Fruit fly (Drosophila melanogaster) whole organism, embryonic: ENCODE results near the gene Sec5.
A peak's percentile ranks its signal among the peaks of the same experiment; 100 is the strongest.

ENCODE experiments used
- Bdp1 ChIP-seq: fragments of 200-800 bp; sonication (Bioruptor generic); optimal IDR thresholded peaks from 3 replicates; lab custom pipeline; 2016; ENCODE audit warnings: missing biosample characterization, missing genetic modification characterization
- Blimp-1 ChIP-seq: fragments of 200-800 bp; sonication (Bioruptor generic); optimal IDR thresholded peaks from 3 replicates; lab custom pipeline; 2018; ENCODE audit warnings: missing biosample characterization, missing genetic modification characterization, mild to moderate bottlenecking, moderate library complexity, missing genetic modification reagents
- CG10147 ChIP-seq: fragments of 200-800 bp; sonication (Bioruptor generic); optimal IDR thresholded peaks from 2 replicates; lab custom pipeline; 2019; ENCODE audit warnings: missing biosample characterization, mild to moderate bottlenecking, missing genetic modification characterization, moderate library complexity
- CG10274 ChIP-seq: fragments of 200-800 bp; sonication (Bioruptor generic); optimal IDR thresholded peaks from 3 replicates; lab custom pipeline; 2017; ENCODE audit warnings: missing biosample characterization, mild to moderate bottlenecking, missing genetic modification characterization
- CG10431 ChIP-seq: fragments of 200-800 bp; sonication (Bioruptor generic); optimal IDR thresholded peaks from 3 replicates; lab custom pipeline; 2018; ENCODE audit warnings: missing biosample characterization, mild to moderate bottlenecking, missing genetic modification characterization
- CG11560 ChIP-seq: fragments of 200-800 bp; sonication (Bioruptor generic); IDR thresholded peaks from 3 replicates; pipeline ENCODE4 v1.3.6; 2022; ENCODE audit warnings: missing biosample characterization, missing genetic modification characterization
- CG11696 ChIP-seq: fragments of 200-800 bp; sonication (Bioruptor generic); IDR thresholded peaks from 2 replicates; pipeline ENCODE4 v1.3.6; 2022; ENCODE audit warnings: missing biosample characterization, missing genetic modification characterization
- CG12219 ChIP-seq: fragments of 200-800 bp; sonication (Bioruptor generic); optimal IDR thresholded peaks from 3 replicates; lab custom pipeline; 2018; ENCODE audit warnings: missing biosample characterization, mild to moderate bottlenecking, missing genetic modification characterization
- CG12744 ChIP-seq: fragments of 200-800 bp; sonication (Bioruptor generic); optimal IDR thresholded peaks from 2 replicates; lab custom pipeline; 2016; ENCODE audit warnings: missing biosample characterization, missing genetic modification characterization
- CG13624 ChIP-seq: fragments of 200-800 bp; sonication (Bioruptor generic); optimal IDR thresholded peaks from 2 replicates; lab custom pipeline; 2016; ENCODE audit warnings: missing biosample characterization, missing genetic modification characterization
- CG14014 ChIP-seq: fragments of 200-800 bp; sonication (Bioruptor generic); IDR thresholded peaks from 2 replicates; pipeline ENCODE4 v1.3.6; 2022; ENCODE audit warnings: missing biosample characterization, missing genetic modification characterization
- CG14860 ChIP-seq: fragments of 200-800 bp; sonication (Bioruptor generic); IDR thresholded peaks from 3 replicates; pipeline ENCODE4 v1.3.6; 2022; ENCODE audit warnings: missing biosample characterization, missing genetic modification characterization; ENCODE audit not compliant: partially characterized antibody
- CG15601 ChIP-seq: fragments of 200-800 bp; sonication (Bioruptor generic); optimal IDR thresholded peaks from 3 replicates; lab custom pipeline; 2019; ENCODE audit warnings: missing biosample characterization, mild to moderate bottlenecking, missing genetic modification characterization, moderate library complexity
- CG16779 ChIP-seq: fragments of 200-800 bp; sonication (Bioruptor generic); IDR thresholded peaks from 2 replicates; pipeline ENCODE4 v1.3.6; 2022; ENCODE audit warnings: missing biosample characterization, missing genetic modification characterization
- CG3407 ChIP-seq: fragments of 200-800 bp; sonication (Bioruptor generic); optimal IDR thresholded peaks from 2 replicates; lab custom pipeline; 2018; ENCODE audit warnings: missing biosample characterization, mild to moderate bottlenecking, missing genetic modification characterization
- CG3847 ChIP-seq: fragments of 200-800 bp; sonication (Bioruptor generic); IDR thresholded peaks from 2 replicates; pipeline ENCODE4 v1.3.6; 2022; ENCODE audit warnings: missing biosample characterization, missing genetic modification characterization
- CG6654 ChIP-seq: fragments of 200-800 bp; sonication (Bioruptor generic); optimal IDR thresholded peaks from 2 replicates; lab custom pipeline; 2017; ENCODE audit warnings: missing biosample characterization, mild to moderate bottlenecking, missing genetic modification characterization
- CG7786 ChIP-seq: fragments of 200-800 bp; sonication (Bioruptor generic); optimal IDR thresholded peaks from 2 replicates; lab custom pipeline; 2016; ENCODE audit warnings: missing biosample characterization, missing genetic modification characterization
- CkIIα-i1 ChIP-seq: fragments of 200-800 bp; sonication (Bioruptor generic); IDR thresholded peaks from 2 replicates; pipeline ENCODE4 v1.3.6; 2022; ENCODE audit warnings: missing biosample characterization, missing genetic modification characterization
- CrebB ChIP-seq: fragments of 200-800 bp; sonication (Bioruptor generic); optimal IDR thresholded peaks from 3 replicates; lab custom pipeline; 2018; ENCODE audit warnings: missing biosample characterization, mild to moderate bottlenecking, missing genetic modification characterization
- Dip2 ChIP-seq: fragments of 200-800 bp; sonication (Bioruptor generic); IDR thresholded peaks from 2 replicates; pipeline ENCODE4 v1.3.6; 2022; ENCODE audit warnings: missing biosample characterization, missing genetic modification characterization
- Dip3 ChIP-seq: fragments of 200-800 bp; sonication (Bioruptor generic); optimal IDR thresholded peaks from 3 replicates; lab custom pipeline; 2016; ENCODE audit warnings: missing biosample characterization, missing genetic modification characterization
- E2f2 ChIP-seq: fragments of 200-800 bp; sonication (Bioruptor generic); IDR thresholded peaks from 2 replicates; pipeline ENCODE4 v1.3.6; 2022; ENCODE audit warnings: missing biosample characterization, missing genetic modification characterization
- Elba2 ChIP-seq: fragments of 200-800 bp; sonication (Bioruptor generic); optimal IDR thresholded peaks from 3 replicates; lab custom pipeline; 2016; ENCODE audit warnings: missing biosample characterization, missing genetic modification characterization
- Ets65A ChIP-seq: fragments of 200-800 bp; sonication (Bioruptor generic); peaks from one replicate; lab custom pipeline; 2016; ENCODE audit warnings: missing biosample characterization, missing genetic modification characterization
- Hey ChIP-seq: fragments of 200-800 bp; sonication (Bioruptor generic); optimal IDR thresholded peaks from 3 replicates; lab custom pipeline; 2018; ENCODE audit warnings: missing biosample characterization, mild to moderate bottlenecking, missing genetic modification characterization
- HmgZ ChIP-seq: fragments of 200-800 bp; sonication (Bioruptor generic); optimal IDR thresholded peaks from 2 replicates; lab custom pipeline; 2018; ENCODE audit warnings: missing biosample characterization, mild to moderate bottlenecking, missing genetic modification characterization
- Hsf ChIP-seq: fragments of 200-800 bp; sonication (Bioruptor generic); optimal IDR thresholded peaks from 3 replicates; lab custom pipeline; 2016; ENCODE audit warnings: missing biosample characterization, missing genetic modification characterization
- Lpt ChIP-seq: fragments of >200 bp; optimal IDR thresholded peaks from 2 replicates; lab custom pipeline; 2018; ENCODE audit warnings: missing biosample characterization, missing genetic modification characterization
- MBD-R2 ChIP-seq: fragments of 200-800 bp; sonication (Bioruptor generic); IDR thresholded peaks from 2 replicates; pipeline ENCODE4 v1.3.6; 2022; ENCODE audit warnings: missing biosample characterization, missing genetic modification characterization
- Myb ChIP-seq: fragments of 200-800 bp; sonication (Bioruptor generic); optimal IDR thresholded peaks from 2 replicates; lab custom pipeline; 2016; ENCODE audit warnings: missing biosample characterization, missing genetic modification characterization
- NC2α ChIP-seq: fragments of 200-800 bp; sonication (Bioruptor generic); optimal IDR thresholded peaks from 2 replicates; lab custom pipeline; 2016; ENCODE audit warnings: missing biosample characterization, missing genetic modification characterization
- Nf-YC ChIP-seq: fragments of 200-800 bp; optimal IDR thresholded peaks from 3 replicates; lab custom pipeline; 2019; ENCODE audit warnings: missing biosample characterization, mild to moderate bottlenecking, missing genetic modification characterization, moderate library complexity
- NfI ChIP-seq: fragments of 200-800 bp; sonication (Bioruptor generic); optimal IDR thresholded peaks from 3 replicates; lab custom pipeline; 2018; ENCODE audit warnings: missing biosample characterization, mild to moderate bottlenecking, missing genetic modification characterization, moderate library complexity
- Optix ChIP-seq: fragments of 200-800 bp; sonication (Bioruptor generic); IDR thresholded peaks from 3 replicates; pipeline ENCODE4 v1.3.6; 2022; ENCODE audit warnings: missing biosample characterization, missing genetic modification characterization
- PHDP ChIP-seq: fragments of 200-800 bp; sonication (Bioruptor generic); optimal IDR thresholded peaks from 3 replicates; lab custom pipeline; 2018; ENCODE audit warnings: missing biosample characterization, mild to moderate bottlenecking, missing genetic modification characterization, moderate library complexity
- Rx ChIP-seq: fragments of 200-800 bp; sonication (Bioruptor generic); IDR thresholded peaks from 2 replicates; pipeline ENCODE4 v1.3.6; 2022; ENCODE audit warnings: missing biosample characterization, missing genetic modification characterization
- Sin3A ChIP-seq: fragments of >200 bp; optimal IDR thresholded peaks from 2 replicates; lab custom pipeline; 2018
- Six4 ChIP-seq: fragments of 200-800 bp; sonication (Bioruptor generic); optimal IDR thresholded peaks from 2 replicates; lab custom pipeline; 2016; ENCODE audit warnings: missing biosample characterization, missing genetic modification characterization
- bigmax ChIP-seq: fragments of 200-800 bp; sonication (Bioruptor generic); optimal IDR thresholded peaks from 2 replicates; lab custom pipeline; 2018; ENCODE audit warnings: missing biosample characterization, mild to moderate bottlenecking, missing genetic modification characterization
- crc ChIP-seq: fragments of 200-800 bp; sonication (Bioruptor generic); optimal IDR thresholded peaks from 2 replicates; lab custom pipeline; 2016; ENCODE audit warnings: missing biosample characterization, missing genetic modification characterization
- dm ChIP-seq: fragments of 200-800 bp; sonication (Bioruptor generic); optimal IDR thresholded peaks from 3 replicates; lab custom pipeline; 2016; ENCODE audit warnings: missing biosample characterization, missing genetic modification characterization
- dmrt11E ChIP-seq: fragments of 200-800 bp; sonication (Bioruptor generic); optimal IDR thresholded peaks from 3 replicates; lab custom pipeline; 2018; ENCODE audit warnings: missing biosample characterization, mild to moderate bottlenecking, missing genetic modification characterization, moderate library complexity
- ewg ChIP-seq: fragments of 200-800 bp; sonication (Bioruptor generic); optimal IDR thresholded peaks from 3 replicates; lab custom pipeline; 2017; ENCODE audit warnings: mild to moderate bottlenecking, missing biosample characterization, missing genetic modification reagents, missing genetic modification characterization
- her ChIP-seq: fragments of 200-800 bp; sonication (Bioruptor generic); optimal IDR thresholded peaks from 2 replicates; lab custom pipeline; 2016; ENCODE audit warnings: missing biosample characterization, missing genetic modification characterization
- jigr1 ChIP-seq: fragments of 200-800 bp; sonication (Bioruptor generic); IDR thresholded peaks from 3 replicates; pipeline ENCODE4 v1.3.6; 2022; ENCODE audit warnings: missing biosample characterization, missing genetic modification characterization
- nerfin-1 ChIP-seq: fragments of 200-800 bp; sonication (Bioruptor generic); optimal IDR thresholded peaks from 3 replicates; lab custom pipeline; 2019; ENCODE audit warnings: missing biosample characterization, mild to moderate bottlenecking, missing genetic modification characterization, moderate library complexity
- sim ChIP-seq: fragments of 200-800 bp; sonication (Bioruptor generic); IDR thresholded peaks from 2 replicates; pipeline ENCODE4 v1.3.6; 2022; ENCODE audit warnings: missing biosample characterization, missing genetic modification characterization
- sna ChIP-seq: fragments of 200-800 bp; sonication (Bioruptor generic); IDR thresholded peaks from 2 replicates; pipeline ENCODE4 v1.3.6; 2022; ENCODE audit warnings: missing biosample characterization, missing genetic modification characterization; ENCODE audit not compliant: partially characterized antibody
- sob ChIP-seq: fragments of 200-800 bp; sonication (Bioruptor generic); IDR thresholded peaks from 2 replicates; pipeline ENCODE4 v1.3.6; 2022; ENCODE audit warnings: missing biosample characterization, missing genetic modification characterization
- ssp ChIP-seq: fragments of 200-800 bp; sonication (Bioruptor generic); IDR thresholded peaks from 2 replicates; pipeline ENCODE4 v1.3.6; 2022; ENCODE audit warnings: missing biosample characterization, missing genetic modification characterization
- tin ChIP-seq: fragments of 200-800 bp; sonication (Bioruptor generic); optimal IDR thresholded peaks from 3 replicates; lab custom pipeline; 2016; ENCODE audit warnings: missing biosample characterization, missing genetic modification characterization

Gene Sec5

DNA sequence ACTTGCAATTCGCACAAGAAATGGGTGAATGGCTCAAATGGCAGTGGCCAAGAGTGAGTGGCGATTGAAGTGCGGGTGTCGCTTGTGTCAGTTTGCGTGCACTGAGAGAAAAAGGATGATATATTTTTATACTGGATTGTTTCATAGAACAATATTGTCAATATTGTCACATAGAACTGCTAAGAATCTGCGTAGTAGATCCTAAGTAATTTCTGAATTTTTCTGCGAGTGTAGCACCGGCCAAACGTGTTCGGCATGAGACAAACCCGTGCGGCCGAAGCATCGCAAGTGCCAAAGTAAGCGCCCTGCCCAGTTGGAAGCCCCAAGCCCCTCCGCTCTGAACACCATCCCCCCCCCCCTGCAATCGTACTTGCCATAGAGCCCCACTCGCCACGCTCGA lies 16.8 kb upstream of the Sec5 start (continued):
- TF ChIP-seq CrebB (peak; percentile 45), HmgZ (tag; lab: Kevin White, UChicago) (no peak), CG16779 (GFP tag; lab: Robert Waterston, UW) (0 out of 2 replicates have a peak, but pooled peaks have one; percentile 62), Dip3 (no peak), CG11696 (GFP tag; lab: Robert Waterston, UW) (peak; percentile 48; the same call in 1 of the 2 replicates), CkIIα-i1 (peak; percentile 39; the same call in 1 of the 2 replicates), CG15601 (tag; lab: Kevin White, UChicago) (no peak), Hey (tag; lab: Kevin White, UChicago) (no peak), Nf-YC (tag; lab: Kevin White, UChicago) (no peak), her (no peak), sob (GFP tag; lab: Robert Waterston, UW) (peak; percentile 79), dm (no peak), NC2α (GFP tag; lab: Kevin White, UChicago) (no peak), CG12219 (GFP tag; lab: Kevin White, UChicago) (no peak), E2f2 (GFP tag; lab: Robert Waterston, UW) (peak; percentile 49), CG12744 (GFP tag; lab: Kevin White, UChicago) (no peak), Hsf (GFP tag; lab: Kevin White, UChicago) (no peak), Blimp-1 (GFP tag; lab: Kevin White, UChicago) (peak; percentile 73), crc (GFP tag; lab: Kevin White, UChicago) (peak; percentile 17), ewg (GFP tag; lab: Kevin White, UChicago) (peak; percentile 51), sna (no peak), CG14860 (GFP tag; lab: Robert Waterston, UW) (no peak), Lpt (GFP tag; lab: Kevin White, UChicago) (no peak), Elba2 (GFP tag; lab: Kevin White, UChicago) (no peak), CG6654 (GFP tag; lab: Kevin White, UChicago) (peak; percentile 41), CG10431 (GFP tag; lab: Kevin White, UChicago) (no peak), Bdp1 (GFP tag; lab: Kevin White, UChicago) (no peak), NfI (GFP tag; lab: Kevin White, UChicago) (peak; percentile 29), Sin3A (lab: Kevin White, UChicago) (no peak), jigr1 (GFP tag; lab: Robert Waterston, UW) (peak; percentile 70), ssp (GFP tag; lab: Robert Waterston, UW) (peak; percentile 58), sim (GFP tag; lab: Robert Waterston, UW) (0 out of 2 replicates have a peak, but pooled peaks have one; percentile 50), Six4 (GFP tag; lab: Kevin White, UChicago) (peak; percentile 64), bigmax (GFP tag; lab: Kevin White, UChicago) (no peak), Ets65A (peak; percentile 76), Dip2 (GFP tag; lab: Robert Waterston, UW) (0 out of 2 replicates have a peak, but pooled peaks have one; percentile 25), CG10147 (GFP tag; lab: Kevin White, UChicago) (no peak), CG3847 (GFP tag; lab: Robert Waterston, UW) (peak; percentile 30; the same call in 1 of the 2 replicates), dmrt11E (no peak), CG11560 (tag; lab: Robert Waterston, UW) (peak; percentile 58; the same call in 2 of the 3 replicates), MBD-R2 (GFP tag; lab: Robert Waterston, UW) (no peak), CG10274 (GFP tag; lab: Kevin White, UChicago) (peak; percentile 49), CG7786 (peak; percentile 33), nerfin-1 (tag; lab: Kevin White, UChicago) (peak; percentile 47), CG13624 (GFP tag; lab: Kevin White, UChicago) (no peak), CG3407 (GFP tag; lab: Kevin White, UChicago) (peak; percentile 62), Rx (GFP tag; lab: Robert Waterston, UW) (peak; percentile 82), Myb (GFP tag; lab: Kevin White, UChicago) (peak; percentile 7), tin (peak; percentile 39), PHDP (peak; percentile 68), Optix (peak; percentile 76; the same call in 2 of the 3 replicates), CG14014 (peak; percentile 68)
